Fruit fly (Drosophila melanogaster) whole organism, embryonic: ENCODE measurements around the gene CG1910.

Experiments
- C15 ChIP-seq: fragments of 200-800 bp; sonication (Bioruptor generic); IDR thresholded peaks from 3 replicates; pipeline ENCODE4 v1.3.6; 2022; ENCODE audit warnings: missing biosample characterization, missing genetic modification characterization
- CG10654 ChIP-seq: fragments of 200-800 bp; sonication (Bioruptor generic); optimal IDR thresholded peaks from 2 replicates; lab custom pipeline; 2016; ENCODE audit warnings: missing biosample characterization, missing genetic modification characterization
- CG12236 ChIP-seq: fragments of 200-800 bp; sonication (Bioruptor generic); optimal IDR thresholded peaks from 2 replicates; lab custom pipeline; 2016; ENCODE audit warnings: missing biosample characterization, missing genetic modification characterization
- CG1233 ChIP-seq: fragments of 200-800 bp; sonication (Bioruptor generic); optimal IDR thresholded peaks from 4 replicates; lab custom pipeline; 2018; ENCODE audit warnings: missing biosample characterization, mild to moderate bottlenecking, missing genetic modification characterization
- CG12391 ChIP-seq: fragments of 200-800 bp; sonication (Bioruptor generic); optimal IDR thresholded peaks from 3 replicates; lab custom pipeline; 2018; ENCODE audit warnings: missing biosample characterization, mild to moderate bottlenecking, missing genetic modification characterization, moderate library complexity
- CG13775 ChIP-seq: fragments of 200-800 bp; sonication (Bioruptor generic); optimal IDR thresholded peaks from 3 replicates; lab custom pipeline; 2017; ENCODE audit warnings: missing biosample characterization, mild to moderate bottlenecking, missing genetic modification characterization
- CG14014 ChIP-seq: fragments of 200-800 bp; sonication (Bioruptor generic); IDR thresholded peaks from 2 replicates; pipeline ENCODE4 v1.3.6; 2022; ENCODE audit warnings: missing biosample characterization, missing genetic modification characterization
- CG15479 ChIP-seq: fragments of 200-800 bp; sonication (Bioruptor generic); optimal IDR thresholded peaks from 3 replicates; lab custom pipeline; 2019; ENCODE audit warnings: missing biosample characterization, mild to moderate bottlenecking, missing genetic modification characterization, moderate library complexity
- CG18262 ChIP-seq: fragments of 200-800 bp; optimal IDR thresholded peaks from 3 replicates; lab custom pipeline; 2019; ENCODE audit warnings: missing biosample characterization, mild to moderate bottlenecking, missing genetic modification characterization, moderate library complexity
- CG2202 ChIP-seq: fragments of 200-800 bp; sonication (Bioruptor generic); optimal IDR thresholded peaks from 2 replicates; lab custom pipeline; 2018; ENCODE audit warnings: missing biosample characterization, mild to moderate bottlenecking, missing genetic modification characterization
- CG2712 ChIP-seq: fragments of 200-800 bp; optimal IDR thresholded peaks from 3 replicates; lab custom pipeline; 2019; ENCODE audit warnings: missing biosample characterization, mild to moderate bottlenecking, missing genetic modification characterization, moderate library complexity
- CG2889 ChIP-seq: fragments of 200-800 bp; sonication (Bioruptor generic); IDR thresholded peaks from 3 replicates; pipeline ENCODE4 v1.3.6; 2022; ENCODE audit warnings: missing biosample characterization, missing genetic modification characterization
- CG32772 ChIP-seq: fragments of 200-800 bp; sonication (Bioruptor generic); IDR thresholded peaks from 2 replicates; pipeline ENCODE4 v1.3.6; 2022; ENCODE audit warnings: missing biosample characterization, missing genetic modification characterization
- CG42726 ChIP-seq: fragments of 200-800 bp; sonication (Bioruptor generic); IDR thresholded peaks from 2 replicates; pipeline ENCODE4 v1.3.6; 2022; ENCODE audit warnings: missing biosample characterization, missing genetic modification characterization; ENCODE audit not compliant: partially characterized antibody
- CG4707 ChIP-seq: fragments of 200-800 bp; sonication (Bioruptor generic); optimal IDR thresholded peaks from 2 replicates; lab custom pipeline; 2018; ENCODE audit warnings: missing biosample characterization, mild to moderate bottlenecking, missing genetic modification characterization, moderate library complexity
- CG4820 ChIP-seq: fragments of 200-800 bp; sonication (Bioruptor generic); optimal IDR thresholded peaks from 3 replicates; lab custom pipeline; 2016; ENCODE audit warnings: missing biosample characterization, missing genetic modification characterization
- CG6683 ChIP-seq: fragments of 200-800 bp; sonication (Bioruptor generic); optimal IDR thresholded peaks from 2 replicates; lab custom pipeline; 2017; ENCODE audit warnings: missing biosample characterization, mild to moderate bottlenecking, missing genetic modification characterization, missing genetic modification reagents
- CG6854 ChIP-seq: fragments of 200-800 bp; sonication (Bioruptor generic); optimal IDR thresholded peaks from 3 replicates; lab custom pipeline; 2017; ENCODE audit warnings: missing biosample characterization, mild to moderate bottlenecking, missing genetic modification characterization
- CG9215 ChIP-seq: fragments of 200-800 bp; sonication (Bioruptor generic); IDR thresholded peaks from 2 replicates; pipeline ENCODE4 v1.3.6; 2022; ENCODE audit warnings: missing biosample characterization, missing genetic modification characterization
- CG9727 ChIP-seq: fragments of 200-800 bp; sonication (Bioruptor generic); optimal IDR thresholded peaks from 3 replicates; lab custom pipeline; 2017; ENCODE audit warnings: missing biosample characterization, mild to moderate bottlenecking, missing genetic modification characterization
- Dip3 ChIP-seq: fragments of 200-800 bp; sonication (Bioruptor generic); optimal IDR thresholded peaks from 3 replicates; lab custom pipeline; 2016; ENCODE audit warnings: missing biosample characterization, missing genetic modification characterization
- Neu2 ChIP-seq: fragments of 200-800 bp; sonication (Bioruptor generic); optimal IDR thresholded peaks from 3 replicates; lab custom pipeline; 2016; ENCODE audit warnings: missing biosample characterization, missing genetic modification characterization, borderline replicate concordance
- NfI ChIP-seq: fragments of 200-800 bp; sonication (Bioruptor generic); optimal IDR thresholded peaks from 3 replicates; lab custom pipeline; 2018; ENCODE audit warnings: missing biosample characterization, mild to moderate bottlenecking, missing genetic modification characterization, moderate library complexity
- Sox100B ChIP-seq: fragments of 200-800 bp; sonication (Bioruptor generic); optimal IDR thresholded peaks from 3 replicates; lab custom pipeline; 2018; ENCODE audit warnings: missing biosample characterization, mild to moderate bottlenecking, missing genetic modification characterization
- Sry-β ChIP-seq: fragments of 200-800 bp; sonication (Bioruptor generic); optimal IDR thresholded peaks from 2 replicates; lab custom pipeline; 2018; ENCODE audit warnings: missing biosample characterization, mild to moderate bottlenecking, missing genetic modification characterization, moderate library complexity
- Taf1 ChIP-seq: fragments of 200-800 bp; sonication (Bioruptor generic); IDR thresholded peaks from 2 replicates; pipeline ENCODE4 v1.3.6; 2022; ENCODE audit warnings: missing biosample characterization, missing genetic modification characterization
- Xrp1 ChIP-seq: fragments of 200-800 bp; sonication (Bioruptor generic); IDR thresholded peaks from 2 replicates; pipeline ENCODE4 v1.3.6; 2022; ENCODE audit warnings: missing biosample characterization, missing genetic modification characterization
- ash1 ChIP-seq: fragments of 200-800 bp; sonication (Bioruptor generic); optimal IDR thresholded peaks from 2 replicates; lab custom pipeline; 2018; ENCODE audit warnings: missing biosample characterization, mild to moderate bottlenecking, missing genetic modification characterization
- croc ChIP-seq: fragments of 200-800 bp; sonication (Bioruptor generic); conservative IDR thresholded peaks from 3 replicates; pipeline ENCODE4 v1.3.6; 2022; ENCODE audit warnings: missing biosample characterization, missing genetic modification characterization
- crp ChIP-seq, 2 experiments: fragments of 200-800 bp; sonication (Bioruptor generic); optimal IDR thresholded peaks; 2 replicates in 1 of 2; 3 replicates in 1 of 2; lab custom pipeline; 2017; ENCODE audit warnings: missing biosample characterization in 2 of 2, missing genetic modification characterization in 2 of 2, mild to moderate bottlenecking in 1 of 2, moderate library complexity in 1 of 2
- dmrt11E ChIP-seq: fragments of 200-800 bp; sonication (Bioruptor generic); optimal IDR thresholded peaks from 3 replicates; lab custom pipeline; 2018; ENCODE audit warnings: missing biosample characterization, mild to moderate bottlenecking, missing genetic modification characterization, moderate library complexity
- gt ChIP-seq: fragments of 200-800 bp; sonication (Bioruptor generic); IDR thresholded peaks from 2 replicates; pipeline ENCODE4 v1.3.6; 2022; ENCODE audit warnings: missing biosample characterization, missing genetic modification characterization
- h ChIP-seq: fragments of >200 bp; optimal IDR thresholded peaks from 2 replicates; lab custom pipeline; 2017
- ken ChIP-seq: fragments of 200-800 bp; sonication (Bioruptor generic); IDR thresholded peaks from 3 replicates; pipeline ENCODE4 v1.3.6; 2022; ENCODE audit warnings: missing biosample characterization, missing genetic modification characterization
- klu ChIP-seq: fragments of 200-800 bp; sonication (Bioruptor generic); IDR thresholded peaks from 2 replicates; pipeline ENCODE4 v1.3.6; 2022; ENCODE audit warnings: missing biosample characterization, missing genetic modification characterization
- lbe ChIP-seq: fragments of 200-800 bp; sonication (Bioruptor generic); optimal IDR thresholded peaks from 2 replicates; lab custom pipeline; 2016; ENCODE audit warnings: missing biosample characterization, mild to moderate bottlenecking, missing genetic modification characterization
- mam ChIP-seq: fragments of 200-800 bp; sonication (Bioruptor generic); optimal IDR thresholded peaks from 3 replicates; lab custom pipeline; 2016; ENCODE audit warnings: missing biosample characterization, missing genetic modification characterization
- nau ChIP-seq: fragments of 200-800 bp; sonication (Bioruptor generic); optimal IDR thresholded peaks from 3 replicates; lab custom pipeline; 2017; ENCODE audit warnings: missing biosample characterization, mild to moderate bottlenecking, missing genetic modification characterization, missing genetic modification reagents
- nom ChIP-seq: fragments of 200-800 bp; sonication (Bioruptor generic); optimal IDR thresholded peaks from 2 replicates; lab custom pipeline; 2017; ENCODE audit warnings: missing biosample characterization, missing genetic modification characterization, mild to moderate bottlenecking, moderate library complexity, missing genetic modification reagents
- phol ChIP-seq: fragments of 200-800 bp; sonication (Bioruptor generic); optimal IDR thresholded peaks from 3 replicates; lab custom pipeline; 2018; ENCODE audit warnings: missing biosample characterization, mild to moderate bottlenecking, missing genetic modification characterization, moderate library complexity
- pros ChIP-seq: fragments of 200-800 bp; sonication (Bioruptor generic); optimal IDR thresholded peaks from 3 replicates; lab custom pipeline; 2019; ENCODE audit warnings: missing biosample characterization, mild to moderate bottlenecking, missing genetic modification characterization, moderate library complexity
- row ChIP-seq: fragments of 200-800 bp; sonication (Bioruptor generic); IDR thresholded peaks from 3 replicates; pipeline ENCODE4 v1.3.6; 2022; ENCODE audit warnings: missing biosample characterization, missing genetic modification characterization
- sna ChIP-seq: fragments of 200-800 bp; sonication (Bioruptor generic); IDR thresholded peaks from 2 replicates; pipeline ENCODE4 v1.3.6; 2022; ENCODE audit warnings: missing biosample characterization, missing genetic modification characterization; ENCODE audit not compliant: partially characterized antibody
- tll ChIP-seq, 2 experiments: fragments of 200-800 bp in 1 of 2; fragments of >200 bp in 1 of 2; sonication (Bioruptor generic) in 1 of 2; optimal IDR thresholded peaks; 2 replicates each; lab custom pipeline; 2017 to 2019; ENCODE audit warnings: missing biosample characterization in 2 of 2, missing genetic modification characterization in 2 of 2, mild to moderate bottlenecking in 1 of 2, moderate library complexity in 1 of 2
- trem ChIP-seq: fragments of 200-800 bp; optimal IDR thresholded peaks from 3 replicates; lab custom pipeline; 2019; ENCODE audit warnings: missing biosample characterization, mild to moderate bottlenecking, missing genetic modification characterization, moderate library complexity
- unc-4 ChIP-seq: fragments of 200-800 bp; sonication (Bioruptor generic); IDR thresholded peaks from 2 replicates; pipeline ENCODE4 v1.3.6; 2022; ENCODE audit warnings: missing biosample characterization, missing genetic modification characterization; ENCODE audit not compliant: partially characterized antibody

CG1910 gene

dm6 chr3R:31701934-31702333 lies 45.5 kb upstream of the CG1910 start:
- TF ChIP-seq ash1 (GFP tag; lab: Kevin White, UChicago) (no peak), CG6683 (GFP tag; lab: Kevin White, UChicago) (no peak), tll (GFP tag; optimal IDR thresholded peaks at IDR 0.05; lab: Kevin White, UChicago) (peak in 1 of 2 experiments; percentile 41), lbe (peak; percentile 23), CG2202 (tag; lab: Kevin White, UChicago) (no peak), pros (GFP tag; lab: Kevin White, UChicago) (peak; percentile 32), nom (GFP tag; lab: Kevin White, UChicago) (peak; percentile 41)

- TF ChIP-seq gt (GFP tag; lab: Robert Waterston, UW) (no peak), crp (GFP tag; optimal IDR thresholded peaks at IDR 0.05; lab: Kevin White, UChicago) (no peak), CG14014 (GFP tag; lab: Robert Waterston, UW) (no peak), trem (peak; percentile 3), CG18262 (tag; lab: Kevin White, UChicago) (peak; percentile 3), nau (GFP tag; lab: Kevin White, UChicago) (no peak), CG4820 (GFP tag; lab: Kevin White, UChicago) (no peak), CG42726 (GFP tag; lab: Robert Waterston, UW) (no peak), dmrt11E (tag; lab: Kevin White, UChicago) (peak; percentile 9), klu (GFP tag; lab: Robert Waterston, UW) (no peak), CG1233 (GFP tag; lab: Kevin White, UChicago) (no peak), CG2712 (peak; percentile 29), Sry-β (GFP tag; lab: Kevin White, UChicago) (peak; percentile 86), CG12391 (tag; lab: Kevin White, UChicago) (peak; percentile 2)
Observed at dm6 chr3R:31703370-31703769, 44.1 kb upstream of the CG1910 start.

dm6 chr3R:31704524-31705215 lies 42.8 kb upstream of the CG1910 start:
- TF ChIP-seq CG9727 (GFP tag; lab: Kevin White, UChicago) (peak; percentile 91), CG10654 (GFP tag; lab: Kevin White, UChicago) (no peak), CG15479 (GFP tag; lab: Kevin White, UChicago) (peak; percentile 95), sna (GFP tag; lab: Robert Waterston, UW) (no peak), croc (peak; percentile 53; the same call in 2 of the 3 replicates), C15 (GFP tag; lab: Robert Waterston, UW) (no peak), CG9215 (GFP tag; lab: Robert Waterston, UW) (no peak), mam (no peak), CG12236 (GFP tag; lab: Kevin White, UChicago) (no peak), Neu2 (no peak), Xrp1 (GFP tag; lab: Robert Waterston, UW) (peak; percentile 89), phol (tag; lab: Kevin White, UChicago) (peak; percentile 69), CG32772 (GFP tag; lab: Robert Waterston, UW) (peak; percentile 37; the same call in 1 of the 2 replicates), trem (peak; percentile 42), unc-4 (GFP tag; lab: Robert Waterston, UW) (no peak), CG4707 (no peak), Taf1 (GFP tag; lab: Robert Waterston, UW) (no peak), CG2889 (GFP tag; lab: Robert Waterston, UW) (no peak), h (no peak), CG18262 (tag; lab: Kevin White, UChicago) (peak; percentile 81), Sox100B (GFP tag; lab: Kevin White, UChicago) (peak; percentile 0), CG13775 (GFP tag; lab: Kevin White, UChicago) (peak; percentile 62), Dip3 (GFP tag; lab: Kevin White, UChicago) (no peak), row (peak; percentile 70), ken (GFP tag; lab: Robert Waterston, UW) (no peak), NfI (GFP tag; lab: Kevin White, UChicago) (no peak), CG6854 (no peak), CG14014 (GFP tag; lab: Robert Waterston, UW) (no peak)
